Fruit fly (Drosophila melanogaster) S2 (cell line): ENCODE measurements around the gene TBC1d7.

Experiments
- CG8478 ChIP-seq: fragments of >200 bp; optimal IDR thresholded peaks from 2 replicates; lab custom pipeline; 2018
- CTCF ChIP-seq, 2 experiments: fragments of >200 bp; optimal IDR thresholded peaks; 2 replicates each; lab custom pipeline; 2018

- TF ChIP-seq CG8478 (lab: Kevin White, UChicago): no peak
- TF ChIP-seq CTCF (optimal IDR thresholded peaks at IDR 0.05; lab: Kevin White, UChicago): no peak
Observed at dm6 chr3R:24204022-24204421, 42.5 kb downstream of the TBC1d7 start.
